Worm (Caenorhabditis elegans): ENCODE measurements around the gene nkat-1.

DNA sequence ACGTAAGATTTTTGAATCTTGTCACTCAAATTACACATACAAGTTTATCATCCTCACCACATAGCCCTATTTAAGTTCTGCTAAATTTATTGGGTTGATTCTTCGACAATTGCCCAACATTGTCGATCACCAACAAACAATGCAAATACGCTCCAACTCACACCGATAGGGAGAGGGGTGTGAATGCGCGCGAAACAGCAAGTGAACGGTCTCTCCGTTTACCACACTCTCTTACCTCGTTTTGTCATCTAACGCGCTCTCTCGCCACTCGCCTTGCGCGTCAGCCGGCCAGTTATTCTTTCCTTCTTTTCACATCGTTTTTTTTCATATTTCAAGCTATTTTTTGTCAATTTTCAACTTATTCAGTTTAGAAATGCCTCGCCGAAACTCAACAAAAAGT, 38.0 kb downstream of the nkat-1 start, which contains the start of gene F16B12.6:
- TF ChIP-seq him-1 (tag; optimal IDR thresholded peaks at IDR 0.05) (peak; percentile 32), dao-5 (tag; optimal IDR thresholded peaks at IDR 0.05) (no peak)
